Worm (Caenorhabditis elegans) whole organism, young adult: ENCODE results near the gene Y43F8C.7.

Source experiments
- ama-1 ChIP-seq, 3 experiments: fragments of 150-350 bp in 1 of 3; sonication (generic microtip) in 2 of 3; optimal IDR thresholded peaks; 2 replicates each; lab custom pipeline; 2014 to 2018; ENCODE audit warnings: missing biosample characterization in 2 of 3, missing genetic modification characterization in 2 of 3, missing genetic modification reagents in 2 of 3
- ceh-58 ChIP-seq: fragments of 200-800 bp; sonication (Bioruptor generic); IDR thresholded peaks from 2 replicates; pipeline ENCODE4 v1.3.6; 2022; ENCODE audit warnings: missing genetic modification characterization, missing compliant biosample characterization
- die-1 ChIP-seq: sonication (generic microtip); optimal IDR thresholded peaks from 2 replicates; lab custom pipeline; 2016; ENCODE audit warnings: missing genotype, mild to moderate bottlenecking, missing genetic modification characterization, missing compliant biosample characterization
- hlh-12 ChIP-seq: sonication (generic microtip); optimal IDR thresholded peaks from 2 replicates; lab custom pipeline; 2016; ENCODE audit warnings: missing genetic modification characterization, missing compliant biosample characterization

DNA sequence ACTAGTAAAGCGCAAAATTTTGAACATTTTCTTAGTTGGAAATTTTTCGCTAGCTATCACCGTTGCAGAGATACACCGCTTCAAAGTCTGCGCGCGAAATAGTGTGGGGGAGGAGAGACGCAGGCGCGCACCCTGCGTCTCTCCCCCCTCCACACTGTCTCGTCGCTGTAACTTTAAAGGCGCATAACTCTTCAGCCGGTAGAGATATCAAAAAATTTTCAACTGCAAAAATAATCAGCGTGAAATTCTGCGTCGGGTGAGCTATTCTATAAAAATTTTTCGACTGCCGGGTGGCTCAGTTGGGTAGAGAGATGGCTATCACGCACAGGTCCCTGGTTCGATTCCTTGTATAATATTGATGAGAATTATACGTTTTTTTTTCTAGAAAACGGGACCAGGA, 14.3 kb downstream of the Y43F8C.7 start:
- no peak for TF ChIP-seq hlh-12
- TF ChIP-seq ama-1 (optimal IDR thresholded peaks at IDR 0.05; lab: Kevin White, UChicago), result no peak
- TF ChIP-seq ama-1 (GFP tag; optimal IDR thresholded peaks at IDR 0.05; lab: Kevin White, UChicago), result no peak
- TF ChIP-seq die-1 (tag; lab: Kevin White, UChicago), result no peak
- no peak for TF ChIP-seq ceh-58 (GFP tag; lab: Robert Waterston, UW)
